Fruit fly (Drosophila melanogaster): ENCODE data around the gene CG15432.

CG15432 gene

DNA sequence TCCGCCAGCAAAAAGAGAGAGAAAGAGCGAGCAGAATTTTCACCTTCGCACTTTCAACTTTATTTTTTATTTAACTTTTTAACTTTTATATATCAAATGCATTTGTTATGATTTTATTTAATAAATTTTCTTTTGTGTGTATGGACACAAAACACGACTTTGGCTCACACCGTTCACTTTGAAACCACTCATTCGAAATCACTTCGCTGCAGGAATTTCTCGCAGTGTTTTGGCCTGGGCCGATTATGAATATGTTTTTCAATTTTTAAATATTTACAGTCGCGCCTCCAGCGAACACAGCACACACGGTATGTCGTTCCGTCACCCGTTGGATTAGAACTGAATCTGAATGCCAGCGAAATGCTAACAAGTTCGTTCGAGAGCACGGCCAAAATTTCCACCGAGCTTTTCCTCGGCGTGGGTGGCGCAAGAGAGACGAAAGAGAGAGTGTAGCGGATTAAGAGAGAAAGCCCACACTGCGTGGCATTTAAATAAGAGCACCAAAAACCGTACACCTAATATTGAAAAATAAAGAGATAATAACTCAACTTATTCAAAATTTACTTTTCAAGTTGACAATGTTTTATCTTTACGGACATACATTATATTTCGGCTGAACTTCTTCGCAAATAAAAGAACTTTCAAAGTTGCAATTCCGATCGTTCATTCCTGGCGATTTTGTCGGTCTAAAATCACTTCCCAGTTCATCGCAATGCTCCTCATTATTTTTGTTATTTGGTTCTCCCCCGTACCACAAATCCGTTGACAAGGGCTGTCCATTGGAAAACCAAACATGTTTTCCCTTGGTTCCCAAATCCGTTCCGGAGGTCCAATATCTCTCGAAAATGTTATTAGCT lies 1.0 kb upstream of the CG15432 start, which contains the start of gene CG15431 (continued):
- no peak for TF ChIP-seq ERR (GFP tag; optimal IDR thresholded peaks at IDR 0.05)
- TF ChIP-seq CG9437 (GFP tag; optimal IDR thresholded peaks at IDR 0.05), result no peak
- peak; percentile 46; the same call in 2 of the 3 replicates for TF ChIP-seq CG14050 (GFP tag; IDR thresholded peaks at IDR 0.05)
- 0 out of 3 replicates have a peak, but pooled peaks have one; percentile 22 for TF ChIP-seq so (GFP tag; IDR thresholded peaks at IDR 0.05)
- peak; percentile 44 for TF ChIP-seq CG13424 (tag; optimal IDR thresholded peaks at IDR 0.05)
- peak; percentile 10 for TF ChIP-seq CG4328 (GFP tag; optimal IDR thresholded peaks at IDR 0.05)
- TF ChIP-seq Elba2 (GFP tag; optimal IDR thresholded peaks at IDR 0.05), result no peak
- TF ChIP-seq CG16779 (GFP tag; IDR thresholded peaks at IDR 0.05), result 0 out of 2 replicates have a peak, but pooled peaks have one; percentile 63
- TF ChIP-seq z (GFP tag; IDR thresholded peaks at IDR 0.05), result no peak
- TF ChIP-seq Deaf1 (tag; optimal IDR thresholded peaks at IDR 0.05), result peak; percentile 55
- TF ChIP-seq Dip3 (GFP tag; optimal IDR thresholded peaks at IDR 0.05), result no peak
- no peak for TF ChIP-seq CG11398 (GFP tag; optimal IDR thresholded peaks at IDR 0.05)
- TF ChIP-seq CG3163 (GFP tag; optimal IDR thresholded peaks at IDR 0.05), result peak; percentile 96
- TF ChIP-seq seq (GFP tag; IDR thresholded peaks at IDR 0.05), result peak; percentile 53; the same call in 1 of the 2 replicates
- peak; percentile 65; the same call in 2 of the 3 replicates for TF ChIP-seq H15 (GFP tag; IDR thresholded peaks at IDR 0.05)
- peak; percentile 65; the same call in 1 of the 2 replicates for TF ChIP-seq HLH3B (GFP tag; IDR thresholded peaks at IDR 0.05)
- TF ChIP-seq CG12236 (GFP tag; optimal IDR thresholded peaks at IDR 0.05), result no peak
- TF ChIP-seq az2 (GFP tag; optimal IDR thresholded peaks at IDR 0.05), result peak; percentile 52
- peak; percentile 65 for TF ChIP-seq ewg (GFP tag; optimal IDR thresholded peaks at IDR 0.05)
- TF ChIP-seq esg (GFP tag; conservative IDR thresholded peaks at IDR 0.05), result peak; percentile 44
- no peak for TF ChIP-seq dm (GFP tag; optimal IDR thresholded peaks at IDR 0.05)
- peak; percentile 56 for TF ChIP-seq CG9215 (GFP tag; IDR thresholded peaks at IDR 0.05)
- no peak for TF ChIP-seq Nf-YB (GFP tag; optimal IDR thresholded peaks at IDR 0.05)
- peak; percentile 49; the same call in 1 of the 2 replicates for TF ChIP-seq Bgb (GFP tag; IDR thresholded peaks at IDR 0.05; ENCODE audit: partially characterized antibody)
- no peak for TF ChIP-seq Spps (tag; optimal IDR thresholded peaks at IDR 0.05)
- TF ChIP-seq CG7963 (GFP tag; IDR thresholded peaks at IDR 0.05; ENCODE audit: partially characterized antibody), result no peak
- no peak for TF ChIP-seq ro (GFP tag; IDR thresholded peaks at IDR 0.05)
- 0 out of 2 replicates have a peak, but pooled peaks have one; percentile 29 for TF ChIP-seq CG6689 (GFP tag; IDR thresholded peaks at IDR 0.05)
- TF ChIP-seq Atf6 (GFP tag; IDR thresholded peaks at IDR 0.05), result peak; percentile 80
- TF ChIP-seq CoRest (tag; optimal IDR thresholded peaks at IDR 0.05), result peak; percentile 47
- TF ChIP-seq grau (tag; optimal IDR thresholded peaks at IDR 0.05), result peak; percentile 61
- TF ChIP-seq chm (GFP tag; IDR thresholded peaks at IDR 0.05), result 0 out of 2 replicates have a peak, but pooled peaks have one; percentile 35
- TF ChIP-seq lola (GFP tag; optimal IDR thresholded peaks at IDR 0.05), result no peak
- no peak for TF ChIP-seq Ravus (GFP tag; IDR thresholded peaks at IDR 0.05)
- no peak for TF ChIP-seq Opbp (GFP tag; IDR thresholded peaks at IDR 0.05; ENCODE audit: partially characterized antibody)
- TF ChIP-seq Drgx (GFP tag; IDR thresholded peaks at IDR 0.05), result 0 out of 2 replicates have a peak, but pooled peaks have one; percentile 49
- TF ChIP-seq Antp (GFP tag; optimal IDR thresholded peaks at IDR 0.05), result no peak
- peak; percentile 58 for TF ChIP-seq CG32767 (GFP tag; IDR thresholded peaks at IDR 0.05)
- peak; percentile 46 for TF ChIP-seq HLH54F (GFP tag; optimal IDR thresholded peaks at IDR 0.05)
- peak; percentile 41 for TF ChIP-seq CG4854 (GFP tag; optimal IDR thresholded peaks at IDR 0.05)
- TF ChIP-seq E2f2 (GFP tag; IDR thresholded peaks at IDR 0.05), result peak; percentile 48
- TF ChIP-seq ind (GFP tag; optimal IDR thresholded peaks at IDR 0.05), result peak; percentile 50
- TF ChIP-seq HmgD (GFP tag; optimal IDR thresholded peaks at IDR 0.05), result no peak
- peak; percentile 17 for TF ChIP-seq CG18764 (GFP tag; optimal IDR thresholded peaks at IDR 0.05)
- TF ChIP-seq tin (GFP tag; optimal IDR thresholded peaks at IDR 0.05), result peak; percentile 37
- no peak for TF ChIP-seq Dp (GFP tag; optimal IDR thresholded peaks at IDR 0.05)
- TF ChIP-seq Tbp (GFP tag; optimal IDR thresholded peaks at IDR 0.05), result no peak
- TF ChIP-seq Dref (GFP tag; IDR thresholded peaks at IDR 0.05), result no peak
- TF ChIP-seq lab (GFP tag; optimal IDR thresholded peaks at IDR 0.05), result peak; percentile 82
